Worm (Caenorhabditis elegans) whole organism, L2 larva: Measurements from ENCODE around the gene ZK666.1.

ENCODE experiments used
- C34F6.9 ChIP-seq: fragments of 150-350 bp; optimal IDR thresholded peaks from 2 replicates; lab custom pipeline; 2014; ENCODE audit warnings: missing biosample characterization, missing genetic modification characterization
- F13H6.1 ChIP-seq: sonication (generic microtip); optimal IDR thresholded peaks from 2 replicates; lab custom pipeline; 2016; ENCODE audit warnings: missing genetic modification characterization, missing compliant biosample characterization
- R02D3.7 ChIP-seq: fragments of 150-350 bp; optimal IDR thresholded peaks from 2 replicates; lab custom pipeline; 2014; ENCODE audit warnings: missing biosample characterization, missing genetic modification characterization
- Y55F3AM.14 ChIP-seq: fragments of 200-800 bp; sonication (Bioruptor generic); optimal IDR thresholded peaks from 2 replicates; lab custom pipeline; 2018; ENCODE audit warnings: mild to moderate bottlenecking, missing genetic modification characterization, missing compliant biosample characterization
- ZK546.5 ChIP-seq: sonication (generic microtip); optimal IDR thresholded peaks from 2 replicates; lab custom pipeline; 2017; ENCODE audit warnings: missing biosample characterization, missing genetic modification characterization
- alr-1 ChIP-seq: fragments of 150-350 bp; optimal IDR thresholded peaks from 2 replicates; lab custom pipeline; 2014; ENCODE audit warnings: missing biosample characterization, missing genetic modification characterization
- aly-2 ChIP-seq: fragments of 150-350 bp; optimal IDR thresholded peaks from 2 replicates; lab custom pipeline; 2014; ENCODE audit warnings: missing biosample characterization, missing genetic modification characterization
- ama-1 ChIP-seq: fragments of 150-350 bp; optimal IDR thresholded peaks from 2 replicates; lab custom pipeline; 2018; ENCODE audit warnings: inconsistent platforms
- blmp-1 ChIP-seq: sonication (generic microtip); optimal IDR thresholded peaks from 2 replicates; lab custom pipeline; 2017; ENCODE audit warnings: missing genetic modification characterization, mild to moderate bottlenecking, missing compliant biosample characterization, antibody characterized with exemption, moderate library complexity; ENCODE audit not compliant: insufficient read depth
- ceh-16 ChIP-seq: fragments of 150-350 bp; optimal IDR thresholded peaks from 2 replicates; lab custom pipeline; 2014; ENCODE audit warnings: missing biosample characterization, missing genetic modification characterization
- crh-2 ChIP-seq: sonication (generic microtip); optimal IDR thresholded peaks from 2 replicates; lab custom pipeline; 2017; ENCODE audit warnings: missing biosample characterization, missing genetic modification characterization
- dmd-4 ChIP-seq: sonication (generic microtip); optimal IDR thresholded peaks from 2 replicates; lab custom pipeline; 2017; ENCODE audit warnings: missing biosample characterization, missing genetic modification characterization
- egl-27 ChIP-seq: sonication (generic microtip); optimal IDR thresholded peaks from 3 replicates; lab custom pipeline; 2017; ENCODE audit warnings: missing biosample characterization, missing genetic modification reagents, missing genetic modification characterization
- elt-1 ChIP-seq: fragments of 150-350 bp; optimal IDR thresholded peaks from 2 replicates; lab custom pipeline; 2014; ENCODE audit warnings: missing biosample characterization, missing genetic modification characterization
- elt-3 ChIP-seq: sonication (generic microtip); optimal IDR thresholded peaks from 2 replicates; lab custom pipeline; 2017; ENCODE audit warnings: missing biosample characterization, missing genetic modification characterization
- fos-1 ChIP-seq: fragments of 150-350 bp; optimal IDR thresholded peaks from 2 replicates; lab custom pipeline; 2014; ENCODE audit warnings: missing biosample characterization, missing genetic modification characterization
- gmeb-1 ChIP-seq: fragments of 150-350 bp; optimal IDR thresholded peaks from 2 replicates; lab custom pipeline; 2014; ENCODE audit warnings: missing biosample characterization, missing genetic modification characterization
- lin-11 ChIP-seq: fragments of 150-350 bp; sonication (generic microtip); optimal IDR thresholded peaks from 2 replicates; lab custom pipeline; 2014; ENCODE audit warnings: missing biosample characterization, missing genetic modification characterization, inconsistent platforms, mixed read lengths
- lin-13 ChIP-seq: fragments of 150-350 bp; optimal IDR thresholded peaks from 2 replicates; lab custom pipeline; 2014; ENCODE audit warnings: missing biosample characterization, missing genetic modification reagents, missing genetic modification characterization
- lin-39 ChIP-seq: fragments of 150-350 bp; optimal IDR thresholded peaks from 2 replicates; lab custom pipeline; 2014; ENCODE audit warnings: missing biosample characterization, missing genetic modification reagents, missing genetic modification characterization
- lsy-2 ChIP-seq, 2 experiments: fragments of 150-350 bp in 1 of 2; sonication (generic microtip) in 1 of 2; optimal IDR thresholded peaks; 2 replicates each; lab custom pipeline; 2014 to 2017; ENCODE audit warnings: missing biosample characterization in 2 of 2, missing genetic modification characterization in 2 of 2
- mab-5 ChIP-seq: fragments of 150-350 bp; optimal IDR thresholded peaks from 2 replicates; lab custom pipeline; 2014; ENCODE audit warnings: missing biosample characterization, missing genetic modification characterization
- mbf-1 ChIP-seq: sonication (generic microtip); optimal IDR thresholded peaks from 2 replicates; lab custom pipeline; 2017; ENCODE audit warnings: missing biosample characterization, missing genetic modification characterization
- mdl-1 ChIP-seq, 2 experiments: fragments of 150-350 bp in 1 of 2; sonication (generic microtip) in 1 of 2; optimal IDR thresholded peaks; 2 replicates each; lab custom pipeline; 2017; ENCODE audit warnings: missing biosample characterization in 2 of 2, missing genetic modification characterization in 2 of 2
- nhr-10 ChIP-seq: sonication (generic microtip); optimal IDR thresholded peaks from 2 replicates; lab custom pipeline; 2017; ENCODE audit warnings: missing biosample characterization, missing genetic modification characterization
- nhr-11 ChIP-seq: fragments of 150-350 bp; optimal IDR thresholded peaks from 2 replicates; lab custom pipeline; 2014; ENCODE audit warnings: missing biosample characterization, missing genetic modification characterization
- nhr-12 ChIP-seq: fragments of 150-350 bp; optimal IDR thresholded peaks from 2 replicates; lab custom pipeline; 2014; ENCODE audit warnings: missing biosample characterization, missing genetic modification characterization
- nhr-129 ChIP-seq: fragments of 150-350 bp; optimal IDR thresholded peaks from 2 replicates; lab custom pipeline; 2014; ENCODE audit warnings: missing biosample characterization, missing genetic modification characterization
- nhr-21 ChIP-seq: fragments of 150-350 bp; optimal IDR thresholded peaks from 2 replicates; lab custom pipeline; 2014; ENCODE audit warnings: missing biosample characterization, missing genetic modification characterization
- nhr-23 ChIP-seq: fragments of 150-350 bp; optimal IDR thresholded peaks from 2 replicates; lab custom pipeline; 2014; ENCODE audit warnings: missing biosample characterization, missing genetic modification reagents, missing genetic modification characterization
- nhr-237 ChIP-seq: fragments of 150-350 bp; optimal IDR thresholded peaks from 2 replicates; lab custom pipeline; 2014; ENCODE audit warnings: missing biosample characterization, missing genetic modification characterization
- nhr-25 ChIP-seq: fragments of 150-350 bp; sonication (generic microtip); optimal IDR thresholded peaks from 3 replicates; lab custom pipeline; 2014; ENCODE audit warnings: missing biosample characterization, missing genetic modification characterization
- nhr-6 ChIP-seq: fragments of 150-350 bp; optimal IDR thresholded peaks from 2 replicates; lab custom pipeline; 2014; ENCODE audit warnings: missing biosample characterization, missing genetic modification characterization
- peb-1 ChIP-seq: fragments of 150-350 bp; optimal IDR thresholded peaks from 2 replicates; lab custom pipeline; 2014; ENCODE audit warnings: missing biosample characterization, missing genetic modification characterization
- sem-4 ChIP-seq: fragments of 150-350 bp; optimal IDR thresholded peaks from 2 replicates; lab custom pipeline; 2014; ENCODE audit warnings: missing biosample characterization, missing genetic modification reagents, missing genetic modification characterization
- skn-1 ChIP-seq: sonication (generic microtip); optimal IDR thresholded peaks from 2 replicates; lab custom pipeline; 2017; ENCODE audit warnings: missing biosample characterization, missing genetic modification characterization
- sma-3 ChIP-seq: sonication (generic microtip); optimal IDR thresholded peaks from 2 replicates; lab custom pipeline; 2016; ENCODE audit warnings: missing genetic modification reagents, missing genetic modification characterization, missing compliant biosample characterization
- sma-9 ChIP-seq, 2 experiments: fragments of 150-350 bp in 1 of 2; sonication (generic microtip) in 1 of 2; optimal IDR thresholded peaks; 2 replicates each; lab custom pipeline; 2014 to 2016; ENCODE audit warnings: missing genetic modification characterization in 2 of 2, mild to moderate bottlenecking in 1 of 2, missing biosample characterization in 1 of 2, missing compliant biosample characterization in 1 of 2, missing genetic modification reagents in 1 of 2, moderate library complexity in 1 of 2
- snpc-4 ChIP-seq: fragments of 150-350 bp; optimal IDR thresholded peaks from 2 replicates; lab custom pipeline; 2014; ENCODE audit warnings: missing biosample characterization, missing genetic modification characterization
- unc-55 ChIP-seq: fragments of 150-350 bp; sonication (generic microtip); optimal IDR thresholded peaks from 3 replicates; lab custom pipeline; 2014; ENCODE audit warnings: missing biosample characterization, missing genetic modification reagents, missing genetic modification characterization
- unc-62 ChIP-seq: fragments of 150-350 bp; optimal IDR thresholded peaks from 2 replicates; lab custom pipeline; 2014; ENCODE audit warnings: missing biosample characterization, missing genetic modification reagents, missing genetic modification characterization
- zag-1 ChIP-seq: fragments of 150-350 bp; optimal IDR thresholded peaks from 2 replicates; lab custom pipeline; 2014; ENCODE audit warnings: missing biosample characterization, missing genetic modification characterization
- ztf-1 ChIP-seq: fragments of 200-800 bp; sonication (Bioruptor generic); conservative IDR thresholded peaks from 2 replicates; pipeline ENCODE4 v1.3.6; 2022; ENCODE audit warnings: missing genetic modification characterization, missing compliant biosample characterization
- ztf-11 ChIP-seq: sonication (generic microtip); optimal IDR thresholded peaks from 2 replicates; lab custom pipeline; 2017; ENCODE audit warnings: missing biosample characterization, missing genetic modification characterization
- ztf-4 ChIP-seq: fragments of 150-350 bp; optimal IDR thresholded peaks from 2 replicates; lab custom pipeline; 2014; ENCODE audit warnings: missing biosample characterization, missing genetic modification characterization

Gene ZK666.1

ce11 chrII:10446814-10447213 lies 24.3 kb downstream of the ZK666.1 start:
- TF ChIP-seq ztf-1 (GFP tag; lab: Robert Waterston, UW) (no peak), ama-1 (lab: Kevin White, UChicago) (no peak), nhr-11 (tag; lab: Kevin White, UChicago) (peak; percentile 3), mdl-1 (tag; optimal IDR thresholded peaks at IDR 0.05; lab: Kevin White, UChicago) (no peak), unc-55 (GFP tag; lab: Kevin White, UChicago) (no peak), mbf-1 (tag; lab: Kevin White, UChicago) (no peak), nhr-23 (no peak)
- TF ChIP-seq, all 48 proteins: peak for 1

- TF ChIP-seq lsy-2 (tag; optimal IDR thresholded peaks at IDR 0.05; lab: Kevin White, UChicago) (peak in 1 of 2 experiments; percentile 19), unc-55 (GFP tag; lab: Kevin White, UChicago) (no peak), nhr-23 (no peak), C34F6.9 (tag; lab: Kevin White, UChicago) (peak; percentile 15), R02D3.7 (tag; lab: Kevin White, UChicago) (no peak), lin-11 (no peak), sma-3 (GFP tag; lab: Kevin White, UChicago) (peak; percentile 41), gmeb-1 (tag; lab: Kevin White, UChicago) (no peak), egl-27 (tag; lab: Kevin White, UChicago) (no peak), nhr-21 (tag; lab: Kevin White, UChicago) (peak; percentile 48), crh-2 (peak; percentile 59), skn-1 (tag; lab: Kevin White, UChicago) (no peak), nhr-25 (tag; lab: Kevin White, UChicago) (peak; percentile 23), nhr-129 (tag; lab: Kevin White, UChicago) (peak; percentile 83), lin-13 (GFP tag; lab: Kevin White, UChicago) (no peak), blmp-1 (peak; percentile 61), Y55F3AM.14 (no peak), nhr-6 (tag; lab: Kevin White, UChicago) (peak; percentile 48), mab-5 (tag; lab: Kevin White, UChicago) (no peak), nhr-10 (tag; lab: Kevin White, UChicago) (no peak), nhr-237 (no peak), sma-9 (GFP tag; optimal IDR thresholded peaks at IDR 0.05; lab: Kevin White, UChicago) (peak; percentile 86), sma-9 (tag; optimal IDR thresholded peaks at IDR 0.05; lab: Kevin White, UChicago) (no peak), ztf-4 (peak; percentile 43), lin-39 (tag; lab: Kevin White, UChicago) (no peak), ama-1 (lab: Kevin White, UChicago) (peak; percentile 54), sem-4 (peak; percentile 21)
These were observed 24.8 kb downstream of the ZK666.1 start for ce11 chrII:10446300-10446699.

- TF ChIP-seq peb-1 (tag; lab: Kevin White, UChicago) (no peak), elt-3 (tag; lab: Kevin White, UChicago) (no peak), aly-2 (tag; lab: Kevin White, UChicago) (no peak), sma-9 (GFP tag; optimal IDR thresholded peaks at IDR 0.05; lab: Kevin White, UChicago) (peak; percentile 83), sma-9 (tag; optimal IDR thresholded peaks at IDR 0.05; lab: Kevin White, UChicago) (no peak), lin-13 (GFP tag; lab: Kevin White, UChicago) (no peak), nhr-21 (tag; lab: Kevin White, UChicago) (no peak), dmd-4 (no peak), Y55F3AM.14 (no peak), zag-1 (no peak), sma-3 (GFP tag; lab: Kevin White, UChicago) (no peak), egl-27 (tag; lab: Kevin White, UChicago) (no peak), lsy-2 (tag; optimal IDR thresholded peaks at IDR 0.05; lab: Kevin White, UChicago) (peak in 1 of 2 experiments; percentile 7), nhr-237 (no peak), mab-5 (tag; lab: Kevin White, UChicago) (no peak), ZK546.5 (tag; lab: Kevin White, UChicago) (no peak), blmp-1 (no peak), ztf-4 (no peak), elt-1 (tag; lab: Kevin White, UChicago) (no peak), unc-62 (no peak), ztf-11 (tag; lab: Kevin White, UChicago) (no peak), snpc-4 (no peak), ztf-1 (GFP tag; lab: Robert Waterston, UW) (no peak), gmeb-1 (tag; lab: Kevin White, UChicago) (peak; percentile 7), nhr-11 (tag; lab: Kevin White, UChicago) (peak; percentile 63), unc-55 (GFP tag; lab: Kevin White, UChicago) (peak; percentile 32), C34F6.9 (tag; lab: Kevin White, UChicago) (peak; percentile 22), fos-1 (tag; lab: Kevin White, UChicago) (peak; percentile 56), crh-2 (no peak), ceh-16 (tag; lab: Kevin White, UChicago) (no peak), F13H6.1 (tag; lab: Kevin White, UChicago) (no peak), R02D3.7 (tag; lab: Kevin White, UChicago) (no peak), sem-4 (no peak), nhr-23 (no peak), mbf-1 (tag; lab: Kevin White, UChicago) (no peak), alr-1 (no peak), nhr-25 (tag; lab: Kevin White, UChicago) (no peak), nhr-10 (tag; lab: Kevin White, UChicago) (no peak), nhr-129 (tag; lab: Kevin White, UChicago) (peak; percentile 97), skn-1 (tag; lab: Kevin White, UChicago) (no peak), nhr-6 (tag; lab: Kevin White, UChicago) (no peak), lin-39 (tag; lab: Kevin White, UChicago) (no peak), nhr-12 (tag; lab: Kevin White, UChicago) (no peak)
These were observed 25.4 kb downstream of the ZK666.1 start for ce11 chrII:10445738-10446137.
